Worm (Caenorhabditis elegans) whole organism, midembryonic: ENCODE measurements around the gene B0416.5.

Experiments used
- T22C8.4 ChIP-seq: fragments of 200-800 bp; sonication (Bioruptor generic); IDR thresholded peaks from 2 replicates; pipeline ENCODE4 v1.3.6; 2022; ENCODE audit warnings: missing genetic modification characterization, missing compliant biosample characterization
- cog-1 ChIP-seq: sonication (generic microtip); optimal IDR thresholded peaks from 2 replicates; lab custom pipeline; 2016; ENCODE audit warnings: missing genetic modification characterization, missing compliant biosample characterization
- flt-1 ChIP-seq: fragments of 200-800 bp; sonication (Bioruptor generic); IDR thresholded peaks from 2 replicates; pipeline ENCODE4 v1.3.6; 2022; ENCODE audit warnings: missing genetic modification characterization, missing compliant biosample characterization
- klf-2 ChIP-seq: fragments of 200-800 bp; sonication (Bioruptor generic); conservative IDR thresholded peaks from 2 replicates; pipeline ENCODE4 v1.3.6; 2022; ENCODE audit warnings: missing genetic modification reagents, missing genetic modification characterization, missing compliant biosample characterization
- med-1 ChIP-seq: sonication (generic microtip); optimal IDR thresholded peaks from 2 replicates; lab custom pipeline; 2017; ENCODE audit warnings: missing genetic modification characterization, mild to moderate bottlenecking, missing compliant biosample characterization, antibody characterized with exemption, missing genetic modification reagents; ENCODE audit not compliant: insufficient read depth
- ref-1 ChIP-seq: fragments of 200-800 bp; sonication (Bioruptor generic); conservative IDR thresholded peaks from 2 replicates; pipeline ENCODE4 v1.3.6; 2022; ENCODE audit warnings: missing genetic modification reagents, missing genetic modification characterization, missing compliant biosample characterization
- tab-1 ChIP-seq: fragments of 200-800 bp; sonication (Bioruptor generic); IDR thresholded peaks from 2 replicates; pipeline ENCODE4 v1.3.6; 2022; ENCODE audit warnings: missing genetic modification characterization, missing compliant biosample characterization
- ztf-23 ChIP-seq: fragments of 200-800 bp; sonication (Bioruptor generic); IDR thresholded peaks from 2 replicates; pipeline ENCODE4 v1.3.6; 2022; ENCODE audit warnings: missing genetic modification reagents, missing genetic modification characterization, missing compliant biosample characterization
- ztf-29 ChIP-seq: fragments of 200-800 bp; sonication (Bioruptor generic); IDR thresholded peaks from 2 replicates; pipeline ENCODE4 v1.3.6; 2022; ENCODE audit warnings: missing genetic modification reagents, missing genetic modification characterization, missing compliant biosample characterization

B0416.5 gene

DNA sequence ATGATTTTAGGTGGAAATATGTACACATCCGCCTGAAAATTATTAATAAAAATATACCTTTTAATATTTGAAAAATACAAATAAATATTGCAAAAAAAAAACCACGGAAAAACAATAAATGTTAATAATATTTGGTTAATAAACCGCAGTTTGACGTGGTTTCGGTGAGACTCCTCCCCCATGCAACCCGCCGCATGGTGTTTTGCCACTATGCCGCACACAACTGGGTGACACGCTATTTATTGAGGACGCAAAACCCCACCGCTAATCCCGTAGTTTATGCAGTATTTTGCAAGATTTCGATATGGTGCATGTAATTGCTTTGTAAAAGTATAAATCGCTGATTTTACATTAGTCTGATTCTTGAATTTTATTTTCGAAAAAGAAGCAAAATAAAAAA lies 25.9 kb upstream of the B0416.5 start, which contains the start of gene gly-13:
Gene gly-13, minus strand, starts transcription at position 32 of the 400 bp plus-strand sequence.
- peak; percentile 87 for TF ChIP-seq flt-1 (GFP tag; lab: Robert Waterston, UW)
- TF ChIP-seq med-1 (GFP tag; lab: Kevin White, UChicago) = peak; percentile 87
- TF ChIP-seq ztf-23 (GFP tag; lab: Robert Waterston, UW) = peak; percentile 86
- peak; percentile 72 for TF ChIP-seq cog-1
- TF ChIP-seq tab-1 (GFP tag; lab: Robert Waterston, UW) = peak; percentile 82; the same call in 1 of the 2 replicates
- TF ChIP-seq ref-1 (GFP tag; lab: Robert Waterston, UW) = 0 out of 2 replicates have a peak, but pooled peaks have one; percentile 36
- no peak; the same call in 1 of the 2 replicates for TF ChIP-seq T22C8.4 (GFP tag; lab: Robert Waterston, UW)
- peak; percentile 70; the same call in 1 of the 2 replicates for TF ChIP-seq klf-2
- TF ChIP-seq ztf-29 (GFP tag; lab: Robert Waterston, UW) = no peak

DNA sequence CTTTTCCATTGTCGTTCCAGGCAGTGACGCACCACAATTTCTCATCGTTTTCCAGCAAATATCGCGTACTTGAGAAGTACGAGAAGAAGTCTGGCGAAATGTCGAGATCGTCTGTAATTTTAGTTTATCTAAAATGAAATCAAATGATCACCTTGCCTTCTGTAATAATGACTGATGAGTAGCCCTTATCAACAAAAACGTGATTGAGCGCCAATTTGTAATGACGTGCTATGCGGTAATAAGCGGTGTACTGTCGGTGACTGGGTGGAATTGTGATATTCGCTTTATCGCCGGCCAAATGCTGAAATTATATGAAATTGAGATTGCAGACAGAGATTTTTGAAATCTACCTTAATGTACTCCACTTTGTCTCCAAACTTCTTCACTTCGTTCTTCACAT lies 24.8 kb upstream of the B0416.5 start:
- TF ChIP-seq ref-1 (GFP tag; lab: Robert Waterston, UW) = no peak
- TF ChIP-seq T22C8.4 (GFP tag; lab: Robert Waterston, UW) = no peak

DNA sequence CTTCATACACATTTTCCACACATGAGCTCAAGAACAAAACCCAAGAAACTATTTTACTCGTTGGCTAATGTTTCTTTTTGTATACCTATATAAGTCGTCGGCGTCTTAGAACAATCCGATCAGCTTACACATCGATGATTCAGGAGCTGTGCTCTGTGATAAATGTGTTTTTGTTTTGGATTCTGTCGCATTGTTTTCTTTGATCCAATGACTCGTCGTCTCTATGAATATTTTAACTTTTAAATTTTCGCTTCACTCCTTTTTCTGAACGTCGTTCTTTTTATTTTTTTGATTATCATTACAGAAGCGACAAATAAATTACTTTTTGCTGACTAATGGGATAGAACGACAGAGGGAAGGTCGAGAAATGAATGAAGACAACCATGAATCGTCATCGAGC lies 20.7 kb upstream of the B0416.5 start, which contains the start of gene B0416.3:
Gene B0416.3, plus strand, starts transcription at position 301 of the 400 bp plus-strand sequence.
- no peak for TF ChIP-seq T22C8.4 (GFP tag; lab: Robert Waterston, UW)
- TF ChIP-seq cog-1 = no peak
- no peak for TF ChIP-seq klf-2
- TF ChIP-seq ztf-29 (GFP tag; lab: Robert Waterston, UW) = no peak
- no peak for TF ChIP-seq med-1 (GFP tag; lab: Kevin White, UChicago)
- TF ChIP-seq flt-1 (GFP tag; lab: Robert Waterston, UW) = no peak
- TF ChIP-seq ztf-23 (GFP tag; lab: Robert Waterston, UW) = no peak
- no peak for TF ChIP-seq ref-1 (GFP tag; lab: Robert Waterston, UW)
- no peak for TF ChIP-seq tab-1 (GFP tag; lab: Robert Waterston, UW)

DNA sequence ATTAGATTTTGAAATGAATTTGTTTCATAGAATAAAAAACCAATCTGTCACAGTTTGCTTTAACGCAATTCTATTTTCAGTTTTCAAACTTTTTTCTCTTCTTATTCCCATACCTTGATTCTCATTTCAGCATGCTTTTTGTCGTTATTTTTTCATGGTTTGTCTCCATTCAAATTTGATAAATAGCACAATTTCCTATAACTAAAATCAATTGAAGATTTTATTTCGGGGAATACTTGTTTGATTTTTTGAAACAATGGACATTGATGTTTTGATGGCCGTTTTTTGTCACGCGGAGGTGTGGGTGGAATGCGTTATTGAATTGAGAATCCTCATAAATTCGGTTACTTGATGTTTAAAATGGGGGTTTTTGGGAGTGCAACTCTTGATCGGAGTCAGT lies 12.4 kb upstream of the B0416.5 start, which contains the start of gene B0416.11:
Gene B0416.11, minus strand, starts transcription at position 101 of the 400 bp plus-strand sequence.
- TF ChIP-seq med-1 (GFP tag; lab: Kevin White, UChicago) (no peak), flt-1 (GFP tag; lab: Robert Waterston, UW) (no peak), ref-1 (GFP tag; lab: Robert Waterston, UW) (no peak), klf-2 (no peak), ztf-23 (GFP tag; lab: Robert Waterston, UW) (no peak), tab-1 (GFP tag; lab: Robert Waterston, UW) (no peak), ztf-29 (GFP tag; lab: Robert Waterston, UW) (no peak), cog-1 (no peak), T22C8.4 (GFP tag; lab: Robert Waterston, UW) (no peak)

DNA sequence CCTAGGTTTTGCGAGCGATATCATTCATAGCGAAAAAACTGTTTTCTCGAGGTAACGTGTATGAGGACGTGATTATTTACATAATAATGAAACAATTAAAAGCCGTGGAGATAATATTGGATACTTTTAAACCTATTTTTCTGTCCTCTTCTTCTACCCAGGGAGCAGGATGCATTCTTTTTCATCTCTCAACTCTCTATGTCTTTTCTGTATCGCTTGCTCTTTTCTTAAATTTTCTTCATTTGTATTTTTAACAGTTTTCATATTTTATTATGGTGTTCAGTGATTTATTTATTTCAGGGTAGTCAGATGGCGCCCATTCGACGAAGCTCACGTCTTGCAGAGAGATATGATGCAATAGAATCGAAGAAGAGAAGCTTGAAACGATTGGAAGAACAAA lies 8.0 kb upstream of the B0416.5 start, which contains the start of gene B0416.4:
Gene B0416.4, plus strand, starts transcription at position 301 of the 400 bp plus-strand sequence.
- TF ChIP-seq T22C8.4 (GFP tag; lab: Robert Waterston, UW) (no peak), ztf-29 (GFP tag; lab: Robert Waterston, UW) (no peak), klf-2 (no peak), ztf-23 (GFP tag; lab: Robert Waterston, UW) (no peak), med-1 (GFP tag; lab: Kevin White, UChicago) (no peak), ref-1 (GFP tag; lab: Robert Waterston, UW) (no peak), tab-1 (GFP tag; lab: Robert Waterston, UW) (no peak), flt-1 (GFP tag; lab: Robert Waterston, UW) (no peak), cog-1 (no peak)

DNA sequence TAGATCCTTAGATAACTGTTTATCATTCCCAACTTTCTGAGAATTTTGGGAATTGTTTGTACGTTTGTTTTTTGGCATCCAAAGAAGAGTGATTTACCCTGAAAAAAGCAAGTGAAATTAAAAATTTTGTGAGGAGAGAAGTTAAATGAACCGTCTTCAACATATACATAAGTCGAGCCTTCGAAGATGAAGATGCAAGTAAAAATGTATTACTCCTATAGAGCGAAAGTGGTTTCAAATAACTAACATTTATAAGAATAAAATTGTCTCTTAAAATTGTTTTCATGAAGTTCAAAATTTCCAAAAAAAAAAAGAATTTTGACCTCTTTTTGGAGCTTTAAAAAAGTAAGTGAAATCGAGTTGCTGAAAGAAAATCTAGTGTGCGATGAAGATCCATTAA lies 3.9 kb upstream of the B0416.5 start, which contains the start of gene B0416.10:
Gene B0416.10, minus strand, starts transcription at position 101 of the 400 bp plus-strand sequence.
- TF ChIP-seq med-1 (GFP tag; lab: Kevin White, UChicago) (no peak), T22C8.4 (GFP tag; lab: Robert Waterston, UW) (no peak), tab-1 (GFP tag; lab: Robert Waterston, UW) (no peak), klf-2 (no peak), flt-1 (GFP tag; lab: Robert Waterston, UW) (no peak), ztf-29 (GFP tag; lab: Robert Waterston, UW) (no peak), cog-1 (no peak), ref-1 (GFP tag; lab: Robert Waterston, UW) (no peak), ztf-23 (GFP tag; lab: Robert Waterston, UW) (no peak)

DNA sequence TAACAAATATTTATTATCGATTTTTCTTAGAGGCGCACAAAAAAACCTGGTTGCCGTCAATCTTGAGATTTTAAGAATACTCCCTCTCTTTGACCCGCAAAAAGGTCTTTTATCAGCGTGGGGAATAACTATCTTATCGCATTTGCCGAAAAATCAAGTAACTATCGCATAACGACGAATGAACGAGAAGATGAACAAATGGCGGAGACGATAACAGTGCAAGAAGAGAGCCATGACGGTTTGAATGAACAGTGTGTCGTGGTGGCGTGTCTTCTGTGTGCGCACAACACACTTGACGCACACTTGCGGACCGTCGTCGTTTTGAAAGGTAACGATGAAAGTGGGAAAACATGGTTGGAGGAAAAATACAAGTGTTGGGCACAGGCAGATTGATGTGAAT lies 1.2 kb upstream of the B0416.5 start:
- TF ChIP-seq med-1 (GFP tag; lab: Kevin White, UChicago) = no peak
- TF ChIP-seq flt-1 (GFP tag; lab: Robert Waterston, UW) = no peak
- no peak for TF ChIP-seq klf-2
- no peak for TF ChIP-seq T22C8.4 (GFP tag; lab: Robert Waterston, UW)
- no peak for TF ChIP-seq cog-1
- no peak for TF ChIP-seq ztf-29 (GFP tag; lab: Robert Waterston, UW)
- TF ChIP-seq ref-1 (GFP tag; lab: Robert Waterston, UW) = no peak
- TF ChIP-seq tab-1 (GFP tag; lab: Robert Waterston, UW) = no peak
- no peak for TF ChIP-seq ztf-23 (GFP tag; lab: Robert Waterston, UW)

DNA sequence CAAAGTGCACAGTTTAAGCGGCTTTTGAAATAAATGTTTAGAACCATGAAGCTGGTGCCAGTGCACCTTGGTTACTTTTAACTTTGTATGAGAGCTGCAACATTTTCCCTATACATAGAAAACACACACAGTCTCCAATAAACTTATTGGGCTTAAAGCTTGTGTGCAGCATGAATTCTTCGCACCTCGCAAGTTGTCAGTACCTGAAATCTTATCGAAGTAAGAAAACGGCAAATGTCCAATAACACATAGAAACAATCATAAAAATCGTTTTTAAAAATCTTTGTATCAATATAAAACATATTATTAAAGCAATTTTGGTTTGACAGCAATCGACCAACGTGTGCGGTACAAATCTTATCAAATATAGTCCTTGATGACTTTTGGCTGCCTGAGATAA lies 2.3 kb downstream of the B0416.5 start:
- no peak for TF ChIP-seq flt-1 (GFP tag; lab: Robert Waterston, UW)
- TF ChIP-seq tab-1 (GFP tag; lab: Robert Waterston, UW) = no peak
- no peak for TF ChIP-seq klf-2
- no peak for TF ChIP-seq ref-1 (GFP tag; lab: Robert Waterston, UW)
- no peak for TF ChIP-seq ztf-23 (GFP tag; lab: Robert Waterston, UW)
- no peak for TF ChIP-seq med-1 (GFP tag; lab: Kevin White, UChicago)
- TF ChIP-seq T22C8.4 (GFP tag; lab: Robert Waterston, UW) = no peak
- no peak for TF ChIP-seq ztf-29 (GFP tag; lab: Robert Waterston, UW)

DNA sequence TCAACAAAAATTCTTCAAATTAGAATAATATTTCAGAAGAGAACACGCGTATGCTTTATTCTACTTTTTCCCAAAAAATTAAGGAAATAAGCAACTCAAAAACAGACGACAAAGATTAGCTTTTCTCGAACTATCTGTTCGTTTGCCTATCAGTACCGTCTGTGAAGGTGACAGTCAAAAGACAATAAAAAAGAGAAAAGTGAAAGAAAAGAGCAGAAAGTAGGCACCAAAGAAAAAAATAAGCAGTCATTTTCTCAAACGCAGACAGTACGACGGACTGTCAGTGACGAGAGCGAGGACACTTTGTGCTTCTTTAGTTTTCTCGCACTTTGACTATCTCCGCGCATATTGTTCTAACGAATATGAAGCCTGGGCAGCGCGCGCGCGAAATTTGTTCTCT lies 4.1 kb downstream of the B0416.5 start:
- TF ChIP-seq ref-1 (GFP tag; lab: Robert Waterston, UW) (no peak), flt-1 (GFP tag; lab: Robert Waterston, UW) (no peak)
